Worm (Caenorhabditis elegans) whole organism, early embryonic: ENCODE data around the gene Y64G10A.10.

Experiments
- hmbx-1 ChIP-seq: sonication (generic microtip); optimal IDR thresholded peaks from 2 replicates; lab custom pipeline; 2016; ENCODE audit warnings: mild to moderate bottlenecking, missing genetic modification characterization, missing compliant biosample characterization
- hnd-1 ChIP-seq: sonication (generic microtip); optimal IDR thresholded peaks from 2 replicates; lab custom pipeline; 2016; ENCODE audit warnings: missing genetic modification characterization, missing compliant biosample characterization

ce11 chrIV:14249447-14249846, 8.2 kb upstream of the Y64G10A.10 start:
- TF ChIP-seq hnd-1 (tag; lab: Kevin White, UChicago): no peak
- no peak for TF ChIP-seq hmbx-1 (tag; lab: Kevin White, UChicago)
